Fruit fly (Drosophila melanogaster) whole organism, prepupa: Measurements from ENCODE around the gene CG31075.
A peak's percentile ranks its signal among the peaks of the same experiment; 100 is the strongest.

Experiments used
- CG11294 ChIP-seq: fragments of 200-800 bp; sonication (Bioruptor generic); IDR thresholded peaks from 2 replicates; pipeline ENCODE4 v1.3.6; 2022; ENCODE audit warnings: missing biosample characterization, missing genetic modification characterization
- CG15336 ChIP-seq: fragments of 200-800 bp; sonication (Bioruptor generic); IDR thresholded peaks from 2 replicates; pipeline ENCODE4 v1.3.6; 2022; ENCODE audit warnings: missing biosample characterization, missing genetic modification characterization
- CG1621 ChIP-seq: fragments of 200-800 bp; sonication (Bioruptor generic); optimal IDR thresholded peaks from 3 replicates; lab custom pipeline; 2018; ENCODE audit warnings: missing biosample characterization, mild to moderate bottlenecking, missing genetic modification characterization
- CG3032 ChIP-seq: fragments of 200-800 bp; optimal IDR thresholded peaks from 2 replicates; lab custom pipeline; 2019; ENCODE audit warnings: missing biosample characterization, mild to moderate bottlenecking, missing genetic modification characterization, moderate library complexity
- CG31627 ChIP-seq: fragments of 200-800 bp; sonication (Bioruptor generic); optimal IDR thresholded peaks from 3 replicates; lab custom pipeline; 2016; ENCODE audit warnings: missing biosample characterization, missing genetic modification characterization
- CG3919 ChIP-seq: fragments of 200-800 bp; sonication (Bioruptor generic); optimal IDR thresholded peaks from 3 replicates; lab custom pipeline; 2016; ENCODE audit warnings: missing biosample characterization, missing genetic modification characterization
- CG6163 ChIP-seq: fragments of 200-800 bp; sonication (Bioruptor generic); IDR thresholded peaks from 3 replicates; pipeline ENCODE4 v1.3.6; 2022; ENCODE audit warnings: missing biosample characterization, missing genetic modification characterization
- CG6276 ChIP-seq: fragments of 200-800 bp; sonication (Bioruptor generic); optimal IDR thresholded peaks from 2 replicates; lab custom pipeline; 2017; ENCODE audit warnings: missing biosample characterization, mild to moderate bottlenecking, missing genetic modification characterization
- CG6808 ChIP-seq: fragments of 200-800 bp; sonication (Bioruptor generic); optimal IDR thresholded peaks from 3 replicates; lab custom pipeline; 2017; ENCODE audit warnings: missing biosample characterization, missing genetic modification characterization, mild to moderate bottlenecking, moderate library complexity, missing genetic modification reagents
- CG7368 ChIP-seq: fragments of 200-800 bp; sonication (Bioruptor generic); optimal IDR thresholded peaks from 3 replicates; lab custom pipeline; 2016; ENCODE audit warnings: missing biosample characterization, missing genetic modification characterization
- Ets21C ChIP-seq: fragments of 200-800 bp; sonication (Bioruptor generic); optimal IDR thresholded peaks from 3 replicates; lab custom pipeline; 2016; ENCODE audit warnings: missing biosample characterization, missing genetic modification characterization
- Ets96B ChIP-seq: fragments of 200-800 bp; optimal IDR thresholded peaks from 2 replicates; lab custom pipeline; 2019; ENCODE audit warnings: missing biosample characterization, mild to moderate bottlenecking, missing genetic modification characterization, moderate library complexity
- Gug ChIP-seq: fragments of 200-800 bp; sonication (Bioruptor generic); IDR thresholded peaks from 2 replicates; pipeline ENCODE4 v1.3.6; 2022; ENCODE audit warnings: missing biosample characterization, missing genetic modification characterization
- Met ChIP-seq: fragments of 200-800 bp; sonication (Bioruptor generic); optimal IDR thresholded peaks from 3 replicates; lab custom pipeline; 2016; ENCODE audit warnings: missing biosample characterization, missing genetic modification characterization
- Sox15 ChIP-seq: fragments of 200-800 bp; sonication (Bioruptor generic); optimal IDR thresholded peaks from 3 replicates; lab custom pipeline; 2016; ENCODE audit warnings: missing biosample characterization, missing genetic modification characterization
- achi ChIP-seq: fragments of 200-800 bp; sonication (Bioruptor generic); optimal IDR thresholded peaks from 3 replicates; lab custom pipeline; 2016; ENCODE audit warnings: missing biosample characterization, missing genetic modification characterization
- cyc ChIP-seq: fragments of 200-800 bp; sonication (Bioruptor generic); optimal IDR thresholded peaks from 3 replicates; lab custom pipeline; 2016; ENCODE audit warnings: missing biosample characterization, missing genetic modification characterization
- dsx ChIP-seq: fragments of 200-800 bp; optimal IDR thresholded peaks from 3 replicates; lab custom pipeline; 2019; ENCODE audit warnings: missing biosample characterization, mild to moderate bottlenecking, missing genetic modification characterization, moderate library complexity; ENCODE audit not compliant: poor library complexity, severe bottlenecking
- eg ChIP-seq: fragments of 200-800 bp; sonication (Bioruptor generic); IDR thresholded peaks from 3 replicates; pipeline ENCODE4 v1.3.6; 2022; ENCODE audit warnings: missing biosample characterization, missing genetic modification characterization
- esn ChIP-seq: fragments of 200-800 bp; sonication (Bioruptor generic); optimal IDR thresholded peaks from 2 replicates; lab custom pipeline; 2016; ENCODE audit warnings: missing biosample characterization, mild to moderate bottlenecking, missing genetic modification characterization, moderate library complexity
- fd85E ChIP-seq: fragments of 200-800 bp; sonication (Bioruptor generic); optimal IDR thresholded peaks from 3 replicates; lab custom pipeline; 2016; ENCODE audit warnings: missing biosample characterization, missing genetic modification characterization
- pdm3 ChIP-seq: fragments of 200-800 bp; sonication (Bioruptor generic); optimal IDR thresholded peaks from 3 replicates; lab custom pipeline; 2016; ENCODE audit warnings: missing biosample characterization, missing genetic modification characterization
- svp ChIP-seq: fragments of 200-800 bp; sonication (Bioruptor generic); peaks from one replicate; lab custom pipeline; 2016; ENCODE audit warnings: missing biosample characterization, missing genetic modification characterization

CG31075 gene

dm6 chr3R:26937423-26937822 is 50.9 kb downstream of the CG31075 start (continued):
- TF ChIP-seq CG3032 (peak; percentile 20), Ets96B (tag; lab: Kevin White, UChicago) (peak; percentile 11), pdm3 (GFP tag; lab: Kevin White, UChicago) (peak; percentile 51), CG1621 (tag; lab: Kevin White, UChicago) (no peak), esn (peak; percentile 40), Met (GFP tag; lab: Kevin White, UChicago) (no peak), CG6163 (GFP tag; lab: Robert Waterston, UW) (no peak), CG7368 (GFP tag; lab: Kevin White, UChicago) (no peak), fd85E (GFP tag; lab: Kevin White, UChicago) (no peak), CG15336 (GFP tag; lab: Robert Waterston, UW) (0 out of 2 replicates have a peak, but pooled peaks have one; percentile 38)

- TF ChIP-seq achi (GFP tag; lab: Kevin White, UChicago) (no peak), cyc (GFP tag; lab: Kevin White, UChicago) (no peak), dsx (GFP tag; lab: Kevin White, UChicago) (no peak), CG11294 (GFP tag; lab: Robert Waterston, UW) (no peak), svp (GFP tag; lab: Kevin White, UChicago) (no peak), Sox15 (no peak), CG6276 (GFP tag; lab: Kevin White, UChicago) (no peak), eg (no peak), Gug (GFP tag; lab: Robert Waterston, UW) (no peak), CG3919 (no peak), fd85E (GFP tag; lab: Kevin White, UChicago) (no peak), CG6808 (GFP tag; lab: Kevin White, UChicago) (no peak), CG31627 (GFP tag; lab: Kevin White, UChicago) (no peak), Ets21C (GFP tag; lab: Kevin White, UChicago) (no peak), esn (no peak)
These were observed 51.8 kb downstream of the CG31075 start for dm6 chr3R:26936501-26936900.
